Worm (Caenorhabditis elegans): Measurements from ENCODE around the gene K06A9.2.

- TF ChIP-seq W03F9.2 (tag; optimal IDR thresholded peaks at IDR 0.05) (no peak), dao-5 (tag; optimal IDR thresholded peaks at IDR 0.05) (no peak)
These were observed 36.7 kb upstream of the K06A9.2 start for ce11 chrX:1499499-1499898.
